Worm (Caenorhabditis elegans) whole organism, L4/young adult: ENCODE results near the gene best-9.

Experiments
- W03F9.2 ChIP-seq: fragments of 150-350 bp; optimal IDR thresholded peaks from 2 replicates; lab custom pipeline; 2014; ENCODE audit warnings: missing biosample characterization, missing genetic modification characterization
- dao-5 ChIP-seq: sonication (generic microtip); optimal IDR thresholded peaks from 2 replicates; lab custom pipeline; 2016; ENCODE audit warnings: missing genotype, missing genetic modification characterization, moderate library complexity, missing compliant biosample characterization
- him-1 ChIP-seq: sonication (generic microtip); optimal IDR thresholded peaks from 2 replicates; lab custom pipeline; 2016; ENCODE audit warnings: missing genotype, missing genetic modification reagents, missing genetic modification characterization, missing compliant biosample characterization

ce11 chrIV:6595912-6596311 lies 35.4 kb downstream of the best-9 start, which contains the start of gene F38A5.22:
- no peak for TF ChIP-seq him-1 (tag; lab: Kevin White, UChicago)
- TF ChIP-seq W03F9.2 (tag; lab: Kevin White, UChicago) = no peak
- TF ChIP-seq dao-5 = no peak
